Worm (Caenorhabditis elegans) whole organism, mixed stage, embryonic: Measurements from ENCODE around the gene ptr-13.
A peak's percentile ranks its signal among the peaks of the same experiment; 100 is the strongest.

Experiments used
- M03D4.4 ChIP-seq: sonication (generic microtip); optimal IDR thresholded peaks from 2 replicates; lab custom pipeline; 2017; ENCODE audit warnings: mild to moderate bottlenecking, missing genetic modification characterization, missing compliant biosample characterization
- bed-3 ChIP-seq: fragments of 200-800 bp; sonication (Bioruptor generic); optimal IDR thresholded peaks from 3 replicates; lab custom pipeline; 2018; ENCODE audit warnings: mild to moderate bottlenecking, missing genetic modification characterization, moderate library complexity, missing compliant biosample characterization
- blmp-1 ChIP-seq: fragments of 150-350 bp; optimal IDR thresholded peaks from 2 replicates; lab custom pipeline; 2014; ENCODE audit warnings: missing biosample characterization, missing genetic modification characterization
- ceh-39 ChIP-seq: fragments of 150-350 bp; optimal IDR thresholded peaks from 2 replicates; lab custom pipeline; 2014; ENCODE audit warnings: missing biosample characterization, missing genetic modification characterization
- ceh-43 ChIP-seq: fragments of 200-800 bp; sonication (Bioruptor generic); optimal IDR thresholded peaks from 2 replicates; lab custom pipeline; 2018; ENCODE audit warnings: mild to moderate bottlenecking, missing genetic modification characterization, moderate library complexity, missing compliant biosample characterization
- ceh-83 ChIP-seq: fragments of 200-800 bp; sonication (Bioruptor generic); optimal IDR thresholded peaks from 2 replicates; lab custom pipeline; 2018; ENCODE audit warnings: mild to moderate bottlenecking, missing genetic modification characterization, missing compliant biosample characterization
- ces-1 ChIP-seq: fragments of 150-350 bp; optimal IDR thresholded peaks from 2 replicates; lab custom pipeline; 2014; ENCODE audit warnings: missing biosample characterization, missing genetic modification reagents, missing genetic modification characterization
- cnd-1 ChIP-seq: fragments of 200-800 bp; sonication (Bioruptor generic); optimal IDR thresholded peaks from 2 replicates; lab custom pipeline; 2018; ENCODE audit warnings: mild to moderate bottlenecking, missing genetic modification characterization, missing compliant biosample characterization
- drap-1 ChIP-seq: fragments of 200-800 bp; sonication (Bioruptor generic); optimal IDR thresholded peaks from 3 replicates; lab custom pipeline; 2018; ENCODE audit warnings: mild to moderate bottlenecking, missing genetic modification characterization, missing compliant biosample characterization
- elt-1 ChIP-seq: sonication (generic microtip); optimal IDR thresholded peaks from 2 replicates; lab custom pipeline; 2017; ENCODE audit warnings: missing genetic modification characterization, mild to moderate bottlenecking, missing compliant biosample characterization, antibody characterized with exemption, moderate library complexity, borderline replicate concordance; ENCODE audit not compliant: insufficient read depth
- flh-1 ChIP-seq: fragments of 200-800 bp; sonication (Bioruptor generic); optimal IDR thresholded peaks from 2 replicates; lab custom pipeline; 2018; ENCODE audit warnings: mild to moderate bottlenecking, missing genetic modification characterization, moderate library complexity, missing compliant biosample characterization
- ham-2 ChIP-seq: fragments of 200-800 bp; sonication (Bioruptor generic); optimal IDR thresholded peaks from 2 replicates; lab custom pipeline; 2018; ENCODE audit warnings: mild to moderate bottlenecking, missing genetic modification characterization, missing compliant biosample characterization
- hlh-1 ChIP-seq: fragments of 150-350 bp; optimal IDR thresholded peaks from 2 replicates; lab custom pipeline; 2014; ENCODE audit warnings: missing biosample characterization, missing genetic modification reagents, missing genetic modification characterization
- lin-13 ChIP-seq: fragments of 150-350 bp; optimal IDR thresholded peaks from 2 replicates; lab custom pipeline; 2014; ENCODE audit warnings: missing biosample characterization, missing genetic modification characterization
- lin-32 ChIP-seq: fragments of 200-800 bp; sonication (Bioruptor generic); optimal IDR thresholded peaks from 2 replicates; lab custom pipeline; 2018; ENCODE audit warnings: mild to moderate bottlenecking, missing genetic modification characterization, missing compliant biosample characterization
- lsy-2 ChIP-seq: fragments of 150-350 bp; optimal IDR thresholded peaks from 2 replicates; lab custom pipeline; 2014; ENCODE audit warnings: missing biosample characterization, missing genetic modification characterization
- mab-5 ChIP-seq: fragments of 150-350 bp; optimal IDR thresholded peaks from 2 replicates; lab custom pipeline; 2014; ENCODE audit warnings: missing biosample characterization, missing genetic modification characterization
- mls-2 ChIP-seq: sonication (generic microtip); optimal IDR thresholded peaks from 2 replicates; lab custom pipeline; 2016; ENCODE audit warnings: mild to moderate bottlenecking, missing genetic modification characterization, moderate library complexity, missing compliant biosample characterization
- nhr-12 ChIP-seq: fragments of 150-350 bp; optimal IDR thresholded peaks from 2 replicates; lab custom pipeline; 2014; ENCODE audit warnings: missing biosample characterization, missing genetic modification characterization
- nhr-2 ChIP-seq: fragments of 150-350 bp; optimal IDR thresholded peaks from 2 replicates; lab custom pipeline; 2014; ENCODE audit warnings: missing biosample characterization, missing genetic modification characterization
- nhr-237 ChIP-seq: fragments of 150-350 bp; optimal IDR thresholded peaks from 2 replicates; lab custom pipeline; 2014; ENCODE audit warnings: missing biosample characterization, missing genetic modification characterization
- nhr-28 ChIP-seq: fragments of 150-350 bp; optimal IDR thresholded peaks from 2 replicates; lab custom pipeline; 2014; ENCODE audit warnings: missing biosample characterization, missing genetic modification characterization
- nhr-76 ChIP-seq: sonication (generic microtip); optimal IDR thresholded peaks from 2 replicates; lab custom pipeline; 2017; ENCODE audit warnings: missing biosample characterization, missing genetic modification characterization
- pha-4 ChIP-seq: fragments of 150-350 bp; optimal IDR thresholded peaks from 2 replicates; lab custom pipeline; 2018; ENCODE audit warnings: missing biosample characterization, missing genetic modification reagents, missing genetic modification characterization
- sem-2 ChIP-seq: fragments of 200-800 bp; sonication (Bioruptor generic); optimal IDR thresholded peaks from 2 replicates; lab custom pipeline; 2018; ENCODE audit warnings: mild to moderate bottlenecking, missing genetic modification characterization, missing compliant biosample characterization
- sptf-1 ChIP-seq: sonication (generic microtip); optimal IDR thresholded peaks from 2 replicates; lab custom pipeline; 2017; ENCODE audit warnings: mild to moderate bottlenecking, missing genetic modification characterization, moderate library complexity, missing compliant biosample characterization
- tbx-8 ChIP-seq: fragments of 200-800 bp; sonication (Bioruptor generic); optimal IDR thresholded peaks from 2 replicates; lab custom pipeline; 2018; ENCODE audit warnings: mild to moderate bottlenecking, missing genetic modification characterization, moderate library complexity, missing compliant biosample characterization
- unc-120 ChIP-seq: sonication (generic microtip); optimal IDR thresholded peaks from 2 replicates; lab custom pipeline; 2017; ENCODE audit warnings: missing genetic modification characterization, missing compliant biosample characterization; ENCODE audit not compliant: poor library complexity, severe bottlenecking
- unc-39 ChIP-seq: fragments of 150-350 bp; optimal IDR thresholded peaks from 2 replicates; lab custom pipeline; 2014; ENCODE audit warnings: missing biosample characterization, missing genetic modification characterization
- unc-62 ChIP-seq: fragments of 150-350 bp; optimal IDR thresholded peaks from 2 replicates; lab custom pipeline; 2014; ENCODE audit warnings: missing biosample characterization, missing genetic modification reagents, missing genetic modification characterization
- zip-8 ChIP-seq: fragments of 150-350 bp; optimal IDR thresholded peaks from 2 replicates; lab custom pipeline; 2014; ENCODE audit warnings: missing biosample characterization, missing genetic modification characterization
- ztf-11 ChIP-seq: fragments of 150-350 bp; optimal IDR thresholded peaks from 2 replicates; lab custom pipeline; 2014; ENCODE audit warnings: missing biosample characterization, missing genetic modification characterization

Gene ptr-13

ce11 chrII:11157660-11158059, 4.6 kb downstream of the ptr-13 start:
- TF ChIP-seq hlh-1 (no peak), M03D4.4 (peak; percentile 47), unc-120 (tag; lab: Kevin White, UChicago) (peak; percentile 70), nhr-12 (tag; lab: Kevin White, UChicago) (no peak), drap-1 (peak; percentile 60), ham-2 (GFP tag; lab: Kevin White, UChicago) (peak; percentile 61), sptf-1 (peak; percentile 71), sem-2 (no peak), bed-3 (peak; percentile 52), mls-2 (tag; lab: Kevin White, UChicago) (peak; percentile 52), lin-32 (no peak), cnd-1 (tag; lab: Kevin White, UChicago) (peak; percentile 13), unc-39 (tag; lab: Kevin White, UChicago) (no peak)

- TF ChIP-seq bed-3 (no peak), unc-62 (GFP tag; lab: Kevin White, UChicago) (no peak), lsy-2 (tag; lab: Kevin White, UChicago) (no peak), mls-2 (tag; lab: Kevin White, UChicago) (no peak), elt-1 (tag; lab: Kevin White, UChicago) (no peak), tbx-8 (no peak), zip-8 (tag; lab: Kevin White, UChicago) (no peak), nhr-28 (tag; lab: Kevin White, UChicago) (no peak), ham-2 (GFP tag; lab: Kevin White, UChicago) (no peak), flh-1 (no peak)
Measured at ce11 chrII:11156160-11156559, 6.1 kb downstream of the ptr-13 start.

ce11 chrII:11155400-11155799, 6.9 kb downstream of the ptr-13 start:
- TF ChIP-seq sem-2 = no peak
- TF ChIP-seq ztf-11 (tag; lab: Kevin White, UChicago) = no peak
- no peak for TF ChIP-seq nhr-12 (tag; lab: Kevin White, UChicago)
- TF ChIP-seq ceh-43 (GFP tag; lab: Kevin White, UChicago) = no peak
- TF ChIP-seq pha-4 (tag; lab: Kevin White, UChicago) = no peak
- TF ChIP-seq unc-62 (GFP tag; lab: Kevin White, UChicago) = no peak
- no peak for TF ChIP-seq elt-1 (tag; lab: Kevin White, UChicago)
- no peak for TF ChIP-seq nhr-28 (tag; lab: Kevin White, UChicago)
- no peak for TF ChIP-seq nhr-237 (tag; lab: Kevin White, UChicago)
- TF ChIP-seq cnd-1 (tag; lab: Kevin White, UChicago) = no peak
- TF ChIP-seq flh-1 = no peak
- no peak for TF ChIP-seq ceh-39 (tag; lab: Kevin White, UChicago)
- TF ChIP-seq ces-1 (GFP tag; lab: Kevin White, UChicago) = no peak
- TF ChIP-seq unc-120 (tag; lab: Kevin White, UChicago) = no peak
- no peak for TF ChIP-seq blmp-1 (tag; lab: Kevin White, UChicago)
- no peak for TF ChIP-seq lin-13 (tag; lab: Kevin White, UChicago)
- no peak for TF ChIP-seq lin-32
- TF ChIP-seq sptf-1 = no peak
- TF ChIP-seq, all 35 proteins: peak for 0

DNA sequence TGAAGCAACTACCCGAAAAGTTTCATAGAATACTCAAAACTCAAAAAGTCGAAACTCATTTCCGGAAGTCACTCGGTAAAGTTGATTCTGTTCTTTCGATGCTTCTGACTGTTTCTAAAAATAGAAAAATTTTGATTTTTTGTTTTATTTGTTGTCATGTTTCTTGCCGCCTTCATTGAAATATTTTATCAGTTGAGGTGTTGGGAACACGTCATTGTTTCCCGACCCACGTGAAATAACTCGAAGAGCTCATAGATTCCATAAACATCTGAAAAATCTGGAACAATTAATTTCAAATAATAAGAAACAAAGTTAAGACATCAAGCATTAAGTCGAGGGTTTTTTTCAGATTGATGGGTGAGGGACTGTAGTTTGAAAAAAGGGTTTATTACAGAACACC, 7.3 kb downstream of the ptr-13 start:
- TF ChIP-seq cnd-1 (tag; lab: Kevin White, UChicago) (no peak), tbx-8 (no peak), ham-2 (GFP tag; lab: Kevin White, UChicago) (no peak), nhr-2 (tag; lab: Kevin White, UChicago) (no peak), sem-2 (no peak), flh-1 (no peak), ceh-83 (no peak), lsy-2 (tag; lab: Kevin White, UChicago) (no peak), bed-3 (no peak), ztf-11 (tag; lab: Kevin White, UChicago) (no peak), unc-62 (GFP tag; lab: Kevin White, UChicago) (no peak)
- TF ChIP-seq, all 35 proteins: peak for 0

ce11 chrII:11153800-11154199, 8.5 kb downstream of the ptr-13 start:
- no peak for TF ChIP-seq ces-1 (GFP tag; lab: Kevin White, UChicago)
- TF ChIP-seq zip-8 (tag; lab: Kevin White, UChicago) = no peak
- no peak for TF ChIP-seq elt-1 (tag; lab: Kevin White, UChicago)
- TF ChIP-seq ham-2 (GFP tag; lab: Kevin White, UChicago) = no peak
- no peak for TF ChIP-seq sem-2
- no peak for TF ChIP-seq unc-120 (tag; lab: Kevin White, UChicago)
- no peak for TF ChIP-seq ceh-83
- no peak for TF ChIP-seq flh-1
- TF ChIP-seq hlh-1 = no peak
- no peak for TF ChIP-seq cnd-1 (tag; lab: Kevin White, UChicago)
- no peak for TF ChIP-seq sptf-1
- no peak for TF ChIP-seq mab-5
- no peak for TF ChIP-seq M03D4.4
- no peak for TF ChIP-seq nhr-76 (tag; lab: Kevin White, UChicago)
- TF ChIP-seq, all 35 proteins: peak for 0
